Worm (Caenorhabditis elegans) whole organism, young adult: ENCODE data around the gene T24E12.6.

Source experiments
- T07F8.4 ChIP-seq: sonication (generic microtip); optimal IDR thresholded peaks from 2 replicates; lab custom pipeline; 2016; ENCODE audit warnings: mild to moderate bottlenecking, missing genetic modification characterization, moderate library complexity, missing compliant biosample characterization
- T26A5.8 ChIP-seq: sonication (generic microtip); optimal IDR thresholded peaks from 2 replicates; lab custom pipeline; 2016; ENCODE audit warnings: missing genetic modification characterization, missing compliant biosample characterization
- akir-1 ChIP-seq: fragments of 200-800 bp; sonication (Bioruptor generic); optimal IDR thresholded peaks from 2 replicates; lab custom pipeline; 2018; ENCODE audit warnings: mild to moderate bottlenecking, missing genetic modification characterization, moderate library complexity, missing compliant biosample characterization
- bed-2 ChIP-seq: fragments of 200-800 bp; sonication (Bioruptor generic); IDR thresholded peaks from 2 replicates; pipeline ENCODE4 v1.3.6; 2022; ENCODE audit warnings: missing genetic modification reagents, missing genetic modification characterization, missing compliant biosample characterization
- hlh-12 ChIP-seq: sonication (generic microtip); optimal IDR thresholded peaks from 2 replicates; lab custom pipeline; 2016; ENCODE audit warnings: missing genetic modification characterization, missing compliant biosample characterization
- lin-35 ChIP-seq, 3 experiments: fragments of 150-350 bp in 2 of 3; sonication (generic microtip) in 1 of 3; optimal IDR thresholded peaks; 2 replicates each; lab custom pipeline; 2014 to 2018; ENCODE audit warnings: missing biosample characterization in 3 of 3, missing genetic modification characterization in 3 of 3, missing genetic modification reagents in 3 of 3
- lsl-1 ChIP-seq: fragments of 200-800 bp; sonication (Bioruptor generic); optimal IDR thresholded peaks from 2 replicates; lab custom pipeline; 2018; ENCODE audit warnings: mild to moderate bottlenecking, missing genetic modification characterization, moderate library complexity, missing compliant biosample characterization
- madf-10 ChIP-seq: sonication (generic microtip); optimal IDR thresholded peaks from 2 replicates; lab custom pipeline; 2016; ENCODE audit warnings: mild to moderate bottlenecking, missing genetic modification characterization, missing compliant biosample characterization
- rcor-1 ChIP-seq: fragments of 200-800 bp; sonication (Bioruptor generic); IDR thresholded peaks from 2 replicates; pipeline ENCODE4 v1.3.6; 2022; ENCODE audit warnings: missing genetic modification reagents, missing genetic modification characterization, missing compliant biosample characterization
- rpc-1 ChIP-seq, 2 experiments: fragments of 150-350 bp in 1 of 2; sonication (generic microtip) in 1 of 2; optimal IDR thresholded peaks; 2 replicates each; lab custom pipeline; 2014 to 2018; ENCODE audit warnings: missing biosample characterization in 1 of 2, missing genetic modification characterization in 1 of 2, missing genetic modification reagents in 1 of 2, missing genotype in 1 of 2
- sea-2 ChIP-seq: fragments of 200-800 bp; sonication (Bioruptor generic); IDR thresholded peaks from 2 replicates; pipeline ENCODE4 v1.3.6; 2022; ENCODE audit warnings: missing genetic modification characterization, missing compliant biosample characterization
- snpc-4 ChIP-seq, 5 experiments: fragments of 150-350 bp in 1 of 5; sonication (generic microtip) in 4 of 5; optimal IDR thresholded peaks; 2 replicates each; lab custom pipeline; 2014 to 2018; ENCODE audit warnings: missing genetic modification characterization in 5 of 5, missing biosample characterization in 3 of 5, antibody characterized with exemption in 2 of 5, mild to moderate bottlenecking in 2 of 5, missing compliant biosample characterization in 2 of 5, missing genotype in 2 of 5, moderate library complexity in 2 of 5, missing genetic modification reagents in 1 of 5
- unc-62 ChIP-seq: fragments of 150-350 bp; optimal IDR thresholded peaks from 2 replicates; lab custom pipeline; 2014; ENCODE audit warnings: missing biosample characterization, missing genetic modification reagents, missing genetic modification characterization
- zfh-2 ChIP-seq: fragments of 200-800 bp; sonication (Bioruptor generic); conservative IDR thresholded peaks from 2 replicates; pipeline ENCODE4 v1.3.6; 2022; ENCODE audit warnings: missing genetic modification reagents, missing genetic modification characterization, missing compliant biosample characterization

DNA sequence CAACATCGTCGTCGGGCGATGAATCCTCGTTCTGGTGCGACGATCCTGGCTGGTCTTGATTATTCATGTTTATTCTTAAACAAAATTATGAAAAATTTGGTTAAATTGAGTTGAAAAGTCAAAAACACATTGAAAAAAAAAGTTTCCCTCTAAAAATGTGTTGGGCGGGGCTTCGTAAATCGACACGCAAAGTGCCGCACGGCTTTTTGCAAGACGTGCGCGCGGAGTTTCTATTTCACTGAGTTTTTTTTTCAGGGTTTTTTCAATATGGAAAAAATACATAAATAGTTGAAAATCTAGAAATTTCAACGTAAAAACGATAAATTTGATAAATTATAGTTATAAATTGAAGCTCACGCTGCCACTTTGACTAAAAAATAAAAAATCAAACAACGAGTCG, 46.6 kb upstream of the T24E12.6 start, which contains the start of gene F54D10.5:
- TF ChIP-seq akir-1 (GFP tag; lab: Kevin White, UChicago) (no peak), zfh-2 (GFP tag; lab: Robert Waterston, UW) (no peak), lin-35 (GFP tag; optimal IDR thresholded peaks at IDR 0.05; lab: Kevin White, UChicago) (peak in 1 of 3 experiments; percentile 83), snpc-4 (GFP tag; optimal IDR thresholded peaks at IDR 0.05; lab: Kevin White, UChicago) (no peak), snpc-4 (tag; optimal IDR thresholded peaks at IDR 0.05; lab: Kevin White, UChicago) (no peak), rpc-1 (optimal IDR thresholded peaks at IDR 0.05; lab: Kevin White, UChicago) (peak; percentile 25), rpc-1 (tag; optimal IDR thresholded peaks at IDR 0.05; lab: Kevin White, UChicago) (no peak), T26A5.8 (tag; lab: Kevin White, UChicago) (no peak), rcor-1 (GFP tag; lab: Robert Waterston, UW) (peak; percentile 44), T07F8.4 (tag; lab: Kevin White, UChicago) (no peak), hlh-12 (tag; lab: Kevin White, UChicago) (no peak), lsl-1 (GFP tag; lab: Kevin White, UChicago) (no peak), bed-2 (GFP tag; lab: Robert Waterston, UW) (no peak), sea-2 (GFP tag; lab: Robert Waterston, UW) (no peak), unc-62 (GFP tag; lab: Kevin White, UChicago) (no peak), madf-10 (no peak)
